Fruit fly (Drosophila melanogaster) whole organism, wandering third instar larva: ENCODE results near the gene Cwc25.
A peak's percentile ranks its signal among the peaks of the same experiment; 100 is the strongest.

ENCODE experiments used
- Abd-B ChIP-seq: fragments of >200 bp; optimal IDR thresholded peaks from 2 replicates; lab custom pipeline; 2017; ENCODE audit warnings: missing biosample characterization, missing genetic modification characterization
- CG32264 ChIP-seq: fragments of 200-800 bp; sonication (Bioruptor generic); optimal IDR thresholded peaks from 2 replicates; lab custom pipeline; 2016; ENCODE audit warnings: missing biosample characterization, missing genetic modification characterization
- CG9705 ChIP-seq: fragments of 200-800 bp; sonication (Bioruptor generic); optimal IDR thresholded peaks from 2 replicates; lab custom pipeline; 2018; ENCODE audit warnings: missing biosample characterization, mild to moderate bottlenecking, missing genetic modification characterization
- CrebA ChIP-seq: fragments of 200-800 bp; sonication (Bioruptor generic); optimal IDR thresholded peaks from 2 replicates; lab custom pipeline; 2016; ENCODE audit warnings: missing biosample characterization, mild to moderate bottlenecking, missing genetic modification characterization, borderline replicate concordance
- Dfd ChIP-seq: fragments of >200 bp; optimal IDR thresholded peaks from 2 replicates; lab custom pipeline; 2017; ENCODE audit warnings: missing biosample characterization, missing genetic modification characterization
- Dif ChIP-seq: fragments of 200-275, 200-300 bp; sonication (Bioruptor generic); optimal IDR thresholded peaks from 2 replicates; lab custom pipeline; 2018; ENCODE audit warnings: missing biosample characterization, missing genetic modification characterization; ENCODE audit not compliant: partially characterized antibody
- GATAd ChIP-seq: sonication (Bioruptor generic); optimal IDR thresholded peaks from 2 replicates; lab custom pipeline; 2016; ENCODE audit warnings: missing biosample characterization, missing genetic modification characterization
- HLH106 ChIP-seq: fragments of 200-800 bp; optimal IDR thresholded peaks from 3 replicates; lab custom pipeline; 2019; ENCODE audit warnings: missing biosample characterization, mild to moderate bottlenecking, missing genetic modification characterization, moderate library complexity
- Hnf4 ChIP-seq: fragments of 200-800 bp; sonication (Bioruptor generic); optimal IDR thresholded peaks from 2 replicates; lab custom pipeline; 2016; ENCODE audit warnings: missing biosample characterization, mild to moderate bottlenecking, missing genetic modification characterization
- Hr78 ChIP-seq: fragments of >200 bp; optimal IDR thresholded peaks from 2 replicates; lab custom pipeline; 2017; ENCODE audit warnings: missing biosample characterization, missing genetic modification characterization
- Hr83 ChIP-seq: fragments of 200-300 bp; sonication (Bioruptor generic); optimal IDR thresholded peaks from 2 replicates; lab custom pipeline; 2016; ENCODE audit warnings: missing biosample characterization, mild to moderate bottlenecking, missing genetic modification characterization, moderate library complexity; ENCODE audit not compliant: poor library complexity, severe bottlenecking
- Jra ChIP-seq: sonication (Bioruptor generic); optimal IDR thresholded peaks from 2 replicates; lab custom pipeline; 2016; ENCODE audit warnings: missing biosample characterization, missing genetic modification characterization
- Mio ChIP-seq: sonication (Bioruptor generic); optimal IDR thresholded peaks from 2 replicates; lab custom pipeline; 2016; ENCODE audit warnings: missing biosample characterization, missing genetic modification characterization
- Myc ChIP-seq: fragments of >200 bp; optimal IDR thresholded peaks from 2 replicates; lab custom pipeline; 2017
- N ChIP-seq: fragments of >200 bp; optimal IDR thresholded peaks from 2 replicates; lab custom pipeline; 2018; ENCODE audit warnings: missing biosample characterization, missing external identifiers, missing genetic modification characterization
- OdsH ChIP-seq: fragments of 200-800 bp; sonication (Bioruptor generic); optimal IDR thresholded peaks from 2 replicates; lab custom pipeline; 2016; ENCODE audit warnings: missing biosample characterization, mild to moderate bottlenecking, missing genetic modification characterization
- Rel ChIP-seq, 2 experiments: fragments of 200-800 bp; sonication (Bioruptor generic) in 1 of 2; optimal IDR thresholded peaks; 2 replicates in 1 of 2; 3 replicates in 1 of 2; lab custom pipeline; 2016 to 2019; ENCODE audit warnings: mild to moderate bottlenecking in 2 of 2, missing biosample characterization in 2 of 2, missing genetic modification characterization in 2 of 2, moderate library complexity in 1 of 2
- Sp1 ChIP-seq: fragments of 200-800 bp; sonication (Bioruptor generic); optimal IDR thresholded peaks from 3 replicates; lab custom pipeline; 2019; ENCODE audit warnings: missing biosample characterization, mild to moderate bottlenecking, missing genetic modification characterization, moderate library complexity
- Vsx2 ChIP-seq: fragments of 200-300, 225-300 bp; sonication (Bioruptor generic); optimal IDR thresholded peaks from 2 replicates; lab custom pipeline; 2018; ENCODE audit warnings: missing biosample characterization, missing genetic modification characterization; ENCODE audit not compliant: partially characterized antibody
- br ChIP-seq: fragments of 200-800 bp; sonication (Bioruptor generic); optimal IDR thresholded peaks from 2 replicates; lab custom pipeline; 2016; ENCODE audit warnings: missing biosample characterization, missing genetic modification characterization
- brk ChIP-seq: fragments of 200-800 bp; sonication (Bioruptor generic); optimal IDR thresholded peaks from 2 replicates; lab custom pipeline; 2016; ENCODE audit warnings: missing biosample characterization, mild to moderate bottlenecking, missing genetic modification characterization
- dl ChIP-seq, 2 experiments: fragments of 175-275, 200-275 bp in 1 of 2; fragments of 200-275 bp in 1 of 2; sonication (Bioruptor generic); optimal IDR thresholded peaks; lab custom pipeline; 2018; ENCODE audit warnings: mild to moderate bottlenecking in 2 of 2, missing biosample characterization in 2 of 2, missing genetic modification characterization in 2 of 2, moderate library complexity in 2 of 2; ENCODE audit not compliant: partially characterized antibody in 2 of 2, insufficient read depth in 1 of 2
- dmrt93B ChIP-seq: fragments of 200-800 bp; sonication (Bioruptor generic); optimal IDR thresholded peaks from 2 replicates; lab custom pipeline; 2018; ENCODE audit warnings: missing biosample characterization, mild to moderate bottlenecking, missing genetic modification characterization
- dsf ChIP-seq: sonication (Bioruptor generic); optimal IDR thresholded peaks from 2 replicates; lab custom pipeline; 2016; ENCODE audit warnings: missing biosample characterization, missing genetic modification characterization, borderline replicate concordance
- ey ChIP-seq: fragments of 200-800 bp; sonication (Bioruptor generic); optimal IDR thresholded peaks from 2 replicates; lab custom pipeline; 2016; ENCODE audit warnings: missing biosample characterization, missing genetic modification characterization
- foxo ChIP-seq, 2 experiments: fragments of 200-800 bp; sonication (Bioruptor generic); optimal IDR thresholded peaks; 2 replicates in 1 of 2; 3 replicates in 1 of 2; lab custom pipeline; 2016 to 2017; ENCODE audit warnings: missing biosample characterization in 2 of 2, missing genetic modification characterization in 2 of 2
- fru ChIP-seq: fragments of 200-800 bp; sonication (Bioruptor generic); optimal IDR thresholded peaks from 3 replicates; lab custom pipeline; 2016; ENCODE audit warnings: missing biosample characterization, mild to moderate bottlenecking, missing genetic modification characterization
- h ChIP-seq: fragments of 200-800 bp; sonication (Bioruptor generic); optimal IDR thresholded peaks from 3 replicates; lab custom pipeline; 2016; ENCODE audit warnings: missing biosample characterization, mild to moderate bottlenecking, missing genetic modification characterization
- jim ChIP-seq: fragments of 175-275, 200-325 bp; sonication (Bioruptor generic); optimal IDR thresholded peaks from 2 replicates; lab custom pipeline; 2016; ENCODE audit warnings: missing biosample characterization, mild to moderate bottlenecking, missing genetic modification characterization
- lola ChIP-seq: fragments of >200 bp; optimal IDR thresholded peaks from 2 replicates; lab custom pipeline; 2017; ENCODE audit warnings: missing biosample characterization, missing genetic modification characterization
- pan ChIP-seq: fragments of >200 bp; optimal IDR thresholded peaks from 2 replicates; lab custom pipeline; 2017
- psq ChIP-seq: fragments of 200-800 bp; sonication (Bioruptor generic); optimal IDR thresholded peaks from 3 replicates; lab custom pipeline; 2017; ENCODE audit warnings: missing biosample characterization, mild to moderate bottlenecking, missing genetic modification characterization, moderate library complexity
- rgr ChIP-seq: fragments of 200-800 bp; sonication (Bioruptor generic); optimal IDR thresholded peaks from 3 replicates; lab custom pipeline; 2016; ENCODE audit warnings: missing biosample characterization, mild to moderate bottlenecking, missing genetic modification characterization
- sage ChIP-seq: fragments of 200-800 bp; sonication (Bioruptor generic); optimal IDR thresholded peaks from 2 replicates; lab custom pipeline; 2016; ENCODE audit warnings: missing biosample characterization, mild to moderate bottlenecking, missing genetic modification characterization
- sv ChIP-seq: fragments of 200-800 bp; sonication (Bioruptor generic); optimal IDR thresholded peaks from 3 replicates; lab custom pipeline; 2016; ENCODE audit warnings: missing biosample characterization, missing genetic modification characterization
- tai ChIP-seq: sonication (Bioruptor generic); optimal IDR thresholded peaks from 2 replicates; lab custom pipeline; 2016; ENCODE audit warnings: missing biosample characterization, missing genetic modification characterization
- usp ChIP-seq: fragments of >200 bp; optimal IDR thresholded peaks from 2 replicates; lab custom pipeline; 2017; ENCODE audit warnings: missing biosample characterization, missing genetic modification characterization
- woc ChIP-seq: sonication (Bioruptor generic); optimal IDR thresholded peaks from 2 replicates; lab custom pipeline; 2016; ENCODE audit warnings: missing biosample characterization, mild to moderate bottlenecking, missing genetic modification characterization

Cwc25 gene

DNA sequence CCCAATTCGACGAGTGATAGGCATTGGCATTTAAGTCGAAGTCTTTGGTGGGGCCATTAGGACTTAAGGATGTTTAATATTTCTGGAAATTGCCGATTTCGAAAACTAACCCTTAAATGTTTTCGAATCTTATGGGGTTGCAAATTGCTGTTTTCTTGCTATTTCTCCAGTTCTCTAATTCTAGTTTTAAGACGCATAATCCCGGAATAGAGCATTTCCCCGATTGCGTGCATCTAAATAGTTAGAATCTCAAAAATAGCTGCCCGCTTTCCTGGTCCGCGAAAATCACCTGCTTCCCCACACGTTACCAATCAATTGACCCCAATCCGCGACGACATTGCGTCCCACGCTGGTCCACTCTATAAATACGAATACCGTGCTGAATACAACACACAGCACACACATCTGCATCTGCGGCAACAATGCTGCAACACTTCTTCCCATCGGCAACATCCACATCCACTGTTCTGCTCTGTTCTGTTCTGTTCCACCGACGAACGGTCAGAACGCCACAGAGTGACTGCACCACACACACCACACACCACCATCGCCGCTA lies 7.1 kb downstream of the Cwc25 start, which contains the start of gene Bacc:
Gene Bacc (plus strand): TSS at position 542 of the 556 bp plus-strand sequence.
- no peak for TF ChIP-seq usp (GFP tag; lab: Kevin White, UChicago)
- peak; percentile 90 for TF ChIP-seq Jra (GFP tag; lab: Kevin White, UChicago)
- no peak for TF ChIP-seq GATAd (GFP tag; lab: Kevin White, UChicago)
- peak; percentile 93 for TF ChIP-seq psq (GFP tag; lab: Kevin White, UChicago)
- no peak for TF ChIP-seq CrebA (GFP tag; lab: Kevin White, UChicago)
- peak; percentile 40 for TF ChIP-seq brk
- TF ChIP-seq CG32264: peak; percentile 82
- TF ChIP-seq Myc (lab: Kevin White, UChicago): no peak
- no peak for TF ChIP-seq Vsx2 (GFP tag; lab: Kevin White, UChicago)
- TF ChIP-seq sv (GFP tag; lab: Kevin White, UChicago): peak; percentile 81
- peak; percentile 85 for TF ChIP-seq Rel (GFP tag; optimal IDR thresholded peaks at IDR 0.05; lab: Kevin White, UChicago)
- peak; percentile 25 for TF ChIP-seq Rel (tag; optimal IDR thresholded peaks at IDR 0.05; lab: Kevin White, UChicago)
- TF ChIP-seq CG9705 (GFP tag; lab: Kevin White, UChicago): peak; percentile 92
- peak; percentile 98 for TF ChIP-seq OdsH
- no peak for TF ChIP-seq Hr78 (GFP tag; lab: Kevin White, UChicago)
- TF ChIP-seq Dif (GFP tag; lab: Kevin White, UChicago): peak; percentile 61
- no peak for TF ChIP-seq Abd-B (GFP tag; lab: Kevin White, UChicago)
- TF ChIP-seq lola (GFP tag; lab: Kevin White, UChicago): no peak
- peak; percentile 12 to 28 for TF ChIP-seq dl (GFP tag; optimal IDR thresholded peaks at IDR 0.05; lab: Kevin White, UChicago; ENCODE audit: insufficient read depth in 1 of 2, partially characterized antibody in 2 of 2)
- peak; percentile 95 for TF ChIP-seq rgr
- peak; percentile 12 for TF ChIP-seq N (GFP tag; lab: Kevin White, UChicago)
- TF ChIP-seq Dfd (GFP tag; lab: Kevin White, UChicago): peak; percentile 76
- peak; percentile 97 for TF ChIP-seq br (GFP tag; lab: Kevin White, UChicago)
- TF ChIP-seq Hnf4 (GFP tag; lab: Kevin White, UChicago): peak; percentile 81
- TF ChIP-seq Mio (GFP tag; lab: Kevin White, UChicago): peak; percentile 76
- peak; percentile 98 for TF ChIP-seq Sp1 (GFP tag; lab: Kevin White, UChicago)
- peak; percentile 87 for TF ChIP-seq Hr83 (GFP tag; lab: Kevin White, UChicago)
- TF ChIP-seq foxo (GFP tag; optimal IDR thresholded peaks at IDR 0.05; lab: Kevin White, UChicago): peak; percentile 89 to 98
- peak; percentile 65 for TF ChIP-seq dsf (GFP tag; lab: Kevin White, UChicago)
- peak; percentile 97 for TF ChIP-seq ey (GFP tag; lab: Kevin White, UChicago)
- no peak for TF ChIP-seq tai (GFP tag; lab: Kevin White, UChicago)
- TF ChIP-seq dmrt93B (GFP tag; lab: Kevin White, UChicago): peak; percentile 96
- TF ChIP-seq h (GFP tag; lab: Kevin White, UChicago): peak; percentile 96
- TF ChIP-seq woc: peak; percentile 92
- TF ChIP-seq HLH106: peak; percentile 96
- peak; percentile 98 for TF ChIP-seq fru
- no peak for TF ChIP-seq jim (GFP tag; lab: Kevin White, UChicago)
- TF ChIP-seq pan (lab: Kevin White, UChicago): no peak
- peak; percentile 85 for TF ChIP-seq sage (GFP tag; lab: Kevin White, UChicago)
- TF ChIP-seq, all 38 proteins: peak for 27
